Fruit fly (Drosophila melanogaster): ENCODE results near the gene Atet.

dm6 chr2L:4371516-4372136, 37.9 kb downstream of the Atet start:
- TF ChIP-seq Dad (GFP tag; optimal IDR thresholded peaks at IDR 0.05) (peak; percentile 2), CG8089 (GFP tag; optimal IDR thresholded peaks at IDR 0.05) (no peak), D19A (tag; optimal IDR thresholded peaks at IDR 0.05) (peak; percentile 82), D19B (GFP tag; optimal IDR thresholded peaks at IDR 0.05) (no peak), CG12659 (GFP tag; optimal IDR thresholded peaks at IDR 0.05) (peak; percentile 40), slou (GFP tag; optimal IDR thresholded peaks at IDR 0.05) (no peak), kay (GFP tag; optimal IDR thresholded peaks at IDR 0.05) (peak; percentile 6), CG1233 (GFP tag; optimal IDR thresholded peaks at IDR 0.05) (peak; percentile 51), prd (optimal IDR thresholded peaks at IDR 0.05) (no peak), prd (GFP tag; IDR thresholded peaks at IDR 0.05) (peak; percentile 65; the same call in 2 of the 3 replicates), CG1529 (GFP tag; optimal IDR thresholded peaks at IDR 0.05) (peak; percentile 67), CG12299 (tag; optimal IDR thresholded peaks at IDR 0.05) (no peak), klu (GFP tag; IDR thresholded peaks at IDR 0.05) (no peak)

All from whole organism, embryonic.